Worm (Caenorhabditis elegans): Measurements from ENCODE around the gene srt-29.

DNA sequence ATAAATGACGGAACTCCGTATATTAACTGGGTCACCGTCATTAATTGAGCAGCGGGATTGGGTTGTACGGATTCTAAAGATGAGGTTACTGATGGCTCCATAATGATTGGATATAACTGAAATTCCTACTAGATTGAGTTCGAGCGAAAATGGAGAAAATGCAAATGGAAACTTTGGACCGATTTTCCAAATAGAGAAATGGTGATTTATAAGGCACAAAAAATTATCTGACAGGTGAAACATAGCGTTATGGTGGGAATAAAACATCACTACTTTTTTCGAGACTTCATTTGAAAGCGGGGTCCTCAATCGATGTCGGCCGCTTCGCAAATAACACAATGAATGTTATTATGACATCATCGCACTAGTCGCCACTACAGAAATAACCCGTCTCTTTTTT lies 3.6 kb upstream of the srt-29 start, which contains the start of gene srg-60:
- TF ChIP-seq him-1 (tag; optimal IDR thresholded peaks at IDR 0.05) (no peak), W03F9.2 (tag; optimal IDR thresholded peaks at IDR 0.05) (no peak), dao-5 (tag; optimal IDR thresholded peaks at IDR 0.05) (no peak)
